Worm (Caenorhabditis elegans): ENCODE data around the gene cup-16.

Gene cup-16

DNA sequence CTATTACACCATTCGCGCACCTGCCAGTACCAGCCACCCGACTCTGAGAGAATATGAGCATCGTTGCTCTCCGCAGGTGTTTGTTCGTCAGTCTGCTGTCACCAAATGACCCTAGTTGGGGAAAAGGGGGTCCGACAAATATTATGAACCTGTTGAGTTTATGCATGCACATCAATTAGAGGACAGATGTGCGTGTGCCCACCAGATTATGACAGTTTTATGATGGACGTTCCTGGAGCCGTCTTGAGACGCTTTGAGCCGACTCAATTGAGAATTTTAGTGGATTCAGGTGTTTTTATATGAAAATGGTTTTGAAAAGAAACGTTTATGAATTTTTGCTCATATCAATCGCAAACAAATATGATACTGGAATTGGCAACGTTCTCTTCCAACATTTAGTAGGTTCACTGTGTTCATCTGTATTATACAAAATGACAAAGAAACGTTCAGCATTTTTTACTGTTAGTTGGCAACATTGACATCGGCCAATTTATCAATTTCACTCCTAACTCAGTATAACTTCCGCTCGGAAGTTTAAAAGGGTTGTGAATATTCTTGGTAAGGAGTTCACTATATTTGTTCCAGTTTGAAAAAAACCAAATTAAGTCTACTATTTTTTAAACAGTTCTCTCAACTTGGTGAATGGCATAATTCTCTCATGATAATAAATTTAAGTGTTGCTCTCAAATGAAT lies 40.4 kb downstream of the cup-16 start (continued):
- TF ChIP-seq tbp1 (GFP tag; optimal IDR thresholded peaks at IDR 0.05) (peak; percentile 54), ceh-100 (GFP tag; IDR thresholded peaks at IDR 0.05) (peak; percentile 20; the same call in 1 of the 2 replicates), akir-1 (GFP tag; optimal IDR thresholded peaks at IDR 0.05) (peak; percentile 19), C06A6.2 (GFP tag; conservative IDR thresholded peaks at IDR 0.05) (peak; percentile 50), ekl-4 (GFP tag; IDR thresholded peaks at IDR 0.05) (no peak; the same call in 1 of the 2 replicates), Y95B8A.8 (GFP tag; IDR thresholded peaks at IDR 0.05) (peak; percentile 82; the same call in 1 of the 2 replicates), aptf-2 (GFP tag; conservative IDR thresholded peaks at IDR 0.05) (peak; percentile 59; the same call in 1 of the 2 replicates), T26A5.8 (tag; optimal IDR thresholded peaks at IDR 0.05) (no peak), hmg-1.2 (GFP tag; IDR thresholded peaks at IDR 0.05) (peak; percentile 4; the same call in 1 of the 2 replicates), lsl-1 (GFP tag; optimal IDR thresholded peaks at IDR 0.05) (no peak), nfya-1 (tag; optimal IDR thresholded peaks at IDR 0.05; ENCODE audit: borderline replicate concordance, insufficient read depth) (no peak), ztf-25 (GFP tag; IDR thresholded peaks at IDR 0.05) (peak; percentile 50; the same call in 1 of the 2 replicates), cebp-2 (GFP tag; IDR thresholded peaks at IDR 0.05) (0 out of 2 replicates have a peak, but pooled peaks have one; percentile 23), ceh-27 (GFP tag; optimal IDR thresholded peaks at IDR 0.05) (no peak), die-1 (tag; optimal IDR thresholded peaks at IDR 0.05) (peak; percentile 40), sdz-38 (tag; optimal IDR thresholded peaks at IDR 0.05) (no peak), hrde-1 (tag; optimal IDR thresholded peaks at IDR 0.05; ENCODE audit: borderline replicate concordance) (no peak), nhr-90 (tag; optimal IDR thresholded peaks at IDR 0.05) (peak; percentile 88), F22D6.2 (tag; optimal IDR thresholded peaks at IDR 0.05) (peak; percentile 34), nhr-179 (tag; optimal IDR thresholded peaks at IDR 0.05) (no peak), F57C9.4 (tag; optimal IDR thresholded peaks at IDR 0.05) (no peak), attf-5 (GFP tag; optimal IDR thresholded peaks at IDR 0.05) (peak; percentile 70), F52B5.7 (tag; optimal IDR thresholded peaks at IDR 0.05) (peak; percentile 85), mcd-1 (GFP tag; IDR thresholded peaks at IDR 0.05) (peak; percentile 35; the same call in 1 of the 2 replicates), Y79H2A.3 (GFP tag; conservative IDR thresholded peaks at IDR 0.05) (no peak; the same call in 1 of the 2 replicates), rec-8 (tag; optimal IDR thresholded peaks at IDR 0.05) (no peak), efl-1 (GFP tag; optimal IDR thresholded peaks at IDR 0.05) (peak; percentile 8), hlh-26 (GFP tag; conservative IDR thresholded peaks at IDR 0.05) (0 out of 2 replicates have a peak, but pooled peaks have one; percentile 18), lag-1 (GFP tag; IDR thresholded peaks at IDR 0.05) (no peak), lin-26 (GFP tag; IDR thresholded peaks at IDR 0.05) (peak; percentile 88), B0019.2 (GFP tag; conservative IDR thresholded peaks at IDR 0.05) (no peak), madf-10 (tag; optimal IDR thresholded peaks at IDR 0.05) (peak; percentile 60), dpff-1 (tag; optimal IDR thresholded peaks at IDR 0.05) (no peak), snpc-4 (GFP tag; optimal IDR thresholded peaks at IDR 0.05) (no peak), snpc-4 (tag; optimal IDR thresholded peaks at IDR 0.05) (peak in 1 of 4 experiments; percentile 25), B0035.1 (tag; optimal IDR thresholded peaks at IDR 0.05) (peak; percentile 62), snpc-3.4 (tag; optimal IDR thresholded peaks at IDR 0.05) (no peak), gei-17 (GFP tag; optimal IDR thresholded peaks at IDR 0.05) (no peak), madf-3 (GFP tag; IDR thresholded peaks at IDR 0.05) (peak; percentile 66; the same call in 1 of the 2 replicates), snpc-1.3 (tag; optimal IDR thresholded peaks at IDR 0.05; ENCODE audit: insufficient read depth) (peak; percentile 55), cebp-1 (GFP tag; IDR thresholded peaks at IDR 0.05) (peak; percentile 51; the same call in 1 of the 2 replicates), cebp-1 (tag; optimal IDR thresholded peaks at IDR 0.05) (peak; percentile 86), ceh-58 (GFP tag; IDR thresholded peaks at IDR 0.05) (peak; percentile 36; the same call in 1 of the 2 replicates), nfya-2 (GFP tag; IDR thresholded peaks at IDR 0.05) (no peak), nfyb-1 (GFP tag; IDR thresholded peaks at IDR 0.05) (peak; percentile 78), sea-2 (GFP tag; IDR thresholded peaks at IDR 0.05) (no peak)

All from whole organism, young adult.